Fruit fly (Drosophila melanogaster) whole organism, prepupa: ENCODE results near the gene CG7275.

Experiments used
- Blimp-1 ChIP-seq: fragments of 200-800 bp; sonication (Bioruptor generic); optimal IDR thresholded peaks from 3 replicates; lab custom pipeline; 2017; ENCODE audit warnings: missing biosample characterization, missing genetic modification characterization, mild to moderate bottlenecking, moderate library complexity, missing genetic modification reagents
- CG10631 ChIP-seq: fragments of 200-800 bp; sonication (Bioruptor generic); optimal IDR thresholded peaks from 2 replicates; lab custom pipeline; 2016; ENCODE audit warnings: missing biosample characterization, missing genetic modification characterization
- CG10669 ChIP-seq: fragments of 200-800 bp; sonication (Bioruptor generic); optimal IDR thresholded peaks from 3 replicates; lab custom pipeline; 2018; ENCODE audit warnings: missing biosample characterization, mild to moderate bottlenecking, missing genetic modification characterization, moderate library complexity
- CG11762 ChIP-seq: fragments of 200-800 bp; sonication (Bioruptor generic); optimal IDR thresholded peaks from 3 replicates; lab custom pipeline; 2016; ENCODE audit warnings: missing biosample characterization, missing genetic modification characterization; ENCODE audit not compliant: insufficient read depth
- CG15336 ChIP-seq: fragments of 200-800 bp; sonication (Bioruptor generic); IDR thresholded peaks from 2 replicates; pipeline ENCODE4 v1.3.6; 2022; ENCODE audit warnings: missing biosample characterization, missing genetic modification characterization
- CG1621 ChIP-seq: fragments of 200-800 bp; sonication (Bioruptor generic); optimal IDR thresholded peaks from 3 replicates; lab custom pipeline; 2018; ENCODE audit warnings: missing biosample characterization, mild to moderate bottlenecking, missing genetic modification characterization
- CG16779 ChIP-seq: fragments of 200-800 bp; sonication (Bioruptor generic); optimal IDR thresholded peaks from 3 replicates; lab custom pipeline; 2017; ENCODE audit warnings: missing biosample characterization, mild to moderate bottlenecking, missing genetic modification characterization
- CG3032 ChIP-seq: fragments of 200-800 bp; optimal IDR thresholded peaks from 2 replicates; lab custom pipeline; 2019; ENCODE audit warnings: missing biosample characterization, mild to moderate bottlenecking, missing genetic modification characterization, moderate library complexity
- CG4318 ChIP-seq: fragments of 200-800 bp; sonication (Bioruptor generic); optimal IDR thresholded peaks from 3 replicates; lab custom pipeline; 2017; ENCODE audit warnings: missing biosample characterization, mild to moderate bottlenecking, missing genetic modification characterization
- CG6163 ChIP-seq: fragments of 200-800 bp; sonication (Bioruptor generic); IDR thresholded peaks from 3 replicates; pipeline ENCODE4 v1.3.6; 2022; ENCODE audit warnings: missing biosample characterization, missing genetic modification characterization
- CG6276 ChIP-seq: fragments of 200-800 bp; sonication (Bioruptor generic); optimal IDR thresholded peaks from 2 replicates; lab custom pipeline; 2017; ENCODE audit warnings: missing biosample characterization, mild to moderate bottlenecking, missing genetic modification characterization
- CG6792 ChIP-seq: fragments of 200-800 bp; sonication (Bioruptor generic); optimal IDR thresholded peaks from 3 replicates; lab custom pipeline; 2016; ENCODE audit warnings: missing biosample characterization, missing genetic modification characterization
- CG6808 ChIP-seq: fragments of 200-800 bp; sonication (Bioruptor generic); optimal IDR thresholded peaks from 3 replicates; lab custom pipeline; 2017; ENCODE audit warnings: missing biosample characterization, missing genetic modification characterization, mild to moderate bottlenecking, moderate library complexity, missing genetic modification reagents
- CG6854 ChIP-seq: fragments of 200-800 bp; sonication (Bioruptor generic); optimal IDR thresholded peaks from 2 replicates; lab custom pipeline; 2017; ENCODE audit warnings: missing biosample characterization, mild to moderate bottlenecking, missing genetic modification characterization
- CG8319 ChIP-seq: fragments of 200-800 bp; sonication (Bioruptor generic); optimal IDR thresholded peaks from 3 replicates; lab custom pipeline; 2016; ENCODE audit warnings: missing biosample characterization, missing genetic modification characterization
- CG8632 ChIP-seq: fragments of 200-800 bp; sonication (Bioruptor generic); optimal IDR thresholded peaks from 3 replicates; lab custom pipeline; 2016; ENCODE audit warnings: missing biosample characterization, missing genetic modification characterization
- CG9139 ChIP-seq: fragments of 200-800 bp; sonication (Bioruptor generic); optimal IDR thresholded peaks from 3 replicates; lab custom pipeline; 2017; ENCODE audit warnings: missing biosample characterization, mild to moderate bottlenecking, missing genetic modification characterization
- Eip78C ChIP-seq: fragments of 200-800 bp; sonication (Bioruptor generic); peaks from one replicate; lab custom pipeline; 2016; ENCODE audit warnings: missing biosample characterization, missing genetic modification characterization
- Ets21C ChIP-seq: fragments of 200-800 bp; sonication (Bioruptor generic); optimal IDR thresholded peaks from 3 replicates; lab custom pipeline; 2016; ENCODE audit warnings: missing biosample characterization, missing genetic modification characterization
- Ets96B ChIP-seq: fragments of 200-800 bp; optimal IDR thresholded peaks from 2 replicates; lab custom pipeline; 2019; ENCODE audit warnings: missing biosample characterization, mild to moderate bottlenecking, missing genetic modification characterization, moderate library complexity
- Hr38 ChIP-seq: sonication (Bioruptor generic); optimal IDR thresholded peaks from 2 replicates; lab custom pipeline; 2016; ENCODE audit warnings: missing biosample characterization, missing genetic modification characterization
- Hr39 ChIP-seq: fragments of 200-800 bp; sonication (Bioruptor generic); optimal IDR thresholded peaks from 2 replicates; lab custom pipeline; 2016; ENCODE audit warnings: missing biosample characterization, missing genetic modification characterization
- Hr4 ChIP-seq: fragments of 200-800 bp; sonication (Bioruptor generic); optimal IDR thresholded peaks from 3 replicates; lab custom pipeline; 2016; ENCODE audit warnings: missing biosample characterization, missing genetic modification characterization
- Lpt ChIP-seq: fragments of 200-800 bp; sonication (Bioruptor generic); optimal IDR thresholded peaks from 3 replicates; lab custom pipeline; 2016; ENCODE audit warnings: missing biosample characterization, missing genetic modification characterization
- Met ChIP-seq: fragments of 200-800 bp; sonication (Bioruptor generic); optimal IDR thresholded peaks from 3 replicates; lab custom pipeline; 2016; ENCODE audit warnings: missing biosample characterization, missing genetic modification characterization
- OdsH ChIP-seq: fragments of 200-800 bp; sonication (Bioruptor generic); optimal IDR thresholded peaks from 3 replicates; lab custom pipeline; 2016; ENCODE audit warnings: missing biosample characterization, missing genetic modification characterization
- Smox ChIP-seq: fragments of 200-800 bp; sonication (Bioruptor generic); optimal IDR thresholded peaks from 3 replicates; lab custom pipeline; 2016; ENCODE audit warnings: missing biosample characterization, missing genetic modification characterization
- Sox14 ChIP-seq: fragments of 200-800 bp; sonication (Bioruptor generic); optimal IDR thresholded peaks from 3 replicates; lab custom pipeline; 2016; ENCODE audit warnings: missing biosample characterization, missing genetic modification characterization
- Sox15 ChIP-seq: fragments of 200-800 bp; sonication (Bioruptor generic); optimal IDR thresholded peaks from 3 replicates; lab custom pipeline; 2016; ENCODE audit warnings: missing biosample characterization, missing genetic modification characterization
- achi ChIP-seq: fragments of 200-800 bp; sonication (Bioruptor generic); optimal IDR thresholded peaks from 3 replicates; lab custom pipeline; 2016; ENCODE audit warnings: missing biosample characterization, missing genetic modification characterization
- acj6 ChIP-seq: fragments of 200-800 bp; sonication (Bioruptor generic); optimal IDR thresholded peaks from 3 replicates; lab custom pipeline; 2016; ENCODE audit warnings: missing biosample characterization, missing genetic modification characterization
- cyc ChIP-seq: fragments of 200-800 bp; sonication (Bioruptor generic); optimal IDR thresholded peaks from 3 replicates; lab custom pipeline; 2016; ENCODE audit warnings: missing biosample characterization, missing genetic modification characterization
- dac ChIP-seq: fragments of 200-800 bp; sonication (Bioruptor generic); optimal IDR thresholded peaks from 2 replicates; lab custom pipeline; 2017; ENCODE audit warnings: missing biosample characterization, mild to moderate bottlenecking, missing genetic modification characterization
- eg ChIP-seq: fragments of 200-800 bp; sonication (Bioruptor generic); IDR thresholded peaks from 3 replicates; pipeline ENCODE4 v1.3.6; 2022; ENCODE audit warnings: missing biosample characterization, missing genetic modification characterization
- fd85E ChIP-seq: fragments of 200-800 bp; sonication (Bioruptor generic); optimal IDR thresholded peaks from 3 replicates; lab custom pipeline; 2016; ENCODE audit warnings: missing biosample characterization, missing genetic modification characterization
- net ChIP-seq: fragments of 200-800 bp; sonication (Bioruptor generic); optimal IDR thresholded peaks from 3 replicates; lab custom pipeline; 2016; ENCODE audit warnings: missing biosample characterization, missing genetic modification characterization
- pdm3 ChIP-seq: fragments of 200-800 bp; sonication (Bioruptor generic); optimal IDR thresholded peaks from 3 replicates; lab custom pipeline; 2016; ENCODE audit warnings: missing biosample characterization, missing genetic modification characterization
- spab ChIP-seq: fragments of 200-800 bp; sonication (Bioruptor generic); optimal IDR thresholded peaks from 2 replicates; lab custom pipeline; 2017; ENCODE audit warnings: missing biosample characterization, mild to moderate bottlenecking, missing genetic modification characterization, missing genetic modification reagents
- ss ChIP-seq, 2 experiments: fragments of 200-800 bp; sonication (Bioruptor generic); optimal IDR thresholded peaks; 2 replicates in 1 of 2; 3 replicates in 1 of 2; lab custom pipeline; 2017 to 2018; ENCODE audit warnings: mild to moderate bottlenecking in 2 of 2, missing biosample characterization in 2 of 2, missing genetic modification characterization in 2 of 2, moderate library complexity in 1 of 2
- svp ChIP-seq: fragments of 200-800 bp; sonication (Bioruptor generic); peaks from one replicate; lab custom pipeline; 2016; ENCODE audit warnings: missing biosample characterization, missing genetic modification characterization
- topi ChIP-seq: fragments of 200-800 bp; sonication (Bioruptor generic); optimal IDR thresholded peaks from 3 replicates; lab custom pipeline; 2016; ENCODE audit warnings: missing biosample characterization, missing genetic modification characterization
- vri ChIP-seq: fragments of 200-800 bp; sonication (Bioruptor generic); optimal IDR thresholded peaks from 3 replicates; lab custom pipeline; 2016; ENCODE audit warnings: missing biosample characterization, mild to moderate bottlenecking, missing genetic modification characterization

Gene CG7275

DNA sequence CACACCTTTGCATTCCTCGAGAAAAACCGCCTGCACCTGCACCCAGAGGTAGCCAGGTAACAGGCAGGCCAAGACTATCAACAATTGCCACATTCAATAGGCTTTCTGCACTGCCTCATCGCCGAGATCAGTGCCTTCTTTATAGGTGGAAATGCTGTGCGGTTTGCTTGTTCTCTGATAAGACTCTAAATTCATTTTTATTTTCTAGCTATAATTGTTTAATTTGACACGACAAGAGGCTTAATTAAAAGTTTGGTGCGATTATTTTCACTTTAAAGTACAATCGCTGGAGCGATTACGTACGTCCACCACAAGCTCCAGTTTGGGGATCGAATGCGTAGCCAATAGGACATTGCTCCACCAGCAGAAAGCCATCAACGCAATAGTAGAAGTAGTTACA lies 28.7 kb downstream of the CG7275 start, which contains the start of gene CG42729:
Gene CG42729, minus strand, starts transcription at position 101 of the 400 bp plus-strand sequence.
- no peak for TF ChIP-seq Met (GFP tag; lab: Kevin White, UChicago)
- no peak for TF ChIP-seq CG16779 (tag; lab: Kevin White, UChicago)
- TF ChIP-seq CG3032 (tag; lab: Kevin White, UChicago), result no peak
- no peak for TF ChIP-seq CG8632
- no peak for TF ChIP-seq Ets96B (tag; lab: Kevin White, UChicago)
- TF ChIP-seq net, result no peak
- no peak for TF ChIP-seq CG6854 (GFP tag; lab: Kevin White, UChicago)
- TF ChIP-seq eg, result no peak
- no peak for TF ChIP-seq CG10669 (GFP tag; lab: Kevin White, UChicago)
- TF ChIP-seq svp, result no peak
- TF ChIP-seq Blimp-1, result no peak
- no peak for TF ChIP-seq CG6792 (GFP tag; lab: Kevin White, UChicago)
- no peak for TF ChIP-seq Ets21C (GFP tag; lab: Kevin White, UChicago)
- TF ChIP-seq topi, result no peak
- no peak for TF ChIP-seq ss (GFP tag; optimal IDR thresholded peaks at IDR 0.05; lab: Kevin White, UChicago)
- TF ChIP-seq vri (GFP tag; lab: Kevin White, UChicago), result no peak
- no peak for TF ChIP-seq CG4318
- no peak for TF ChIP-seq OdsH

dm6 chr3L:15528096-15528495 lies 29.3 kb downstream of the CG7275 start, which contains the start of gene CG42728:
Gene CG42728 (minus strand): TSS chr3L:15528196.
- TF ChIP-seq Hr38 (GFP tag; lab: Kevin White, UChicago), result no peak
- TF ChIP-seq fd85E, result no peak
- TF ChIP-seq cyc (GFP tag; lab: Kevin White, UChicago), result no peak
- TF ChIP-seq Ets96B (tag; lab: Kevin White, UChicago), result no peak
- no peak for TF ChIP-seq achi (GFP tag; lab: Kevin White, UChicago)
- no peak for TF ChIP-seq CG10631
- no peak for TF ChIP-seq svp
- no peak for TF ChIP-seq spab (GFP tag; lab: Kevin White, UChicago)
- TF ChIP-seq CG8319 (GFP tag; lab: Kevin White, UChicago), result no peak
- TF ChIP-seq pdm3 (GFP tag; lab: Kevin White, UChicago), result no peak
- no peak for TF ChIP-seq CG3032 (tag; lab: Kevin White, UChicago)
- no peak for TF ChIP-seq CG1621 (tag; lab: Kevin White, UChicago)
- no peak for TF ChIP-seq CG6276 (GFP tag; lab: Kevin White, UChicago)
- no peak for TF ChIP-seq CG15336 (GFP tag; lab: Robert Waterston, UW)
- TF ChIP-seq CG9139 (GFP tag; lab: Kevin White, UChicago), result no peak
- TF ChIP-seq, all 60 proteins: peak for 0

dm6 chr3L:15529143-15529542 lies 30.4 kb downstream of the CG7275 start, which contains the start of gene obst-H:
Gene obst-H (minus strand): TSS chr3L:15529243.
- no peak for TF ChIP-seq Smox (GFP tag; lab: Kevin White, UChicago)
- no peak for TF ChIP-seq Hr39 (GFP tag; lab: Kevin White, UChicago)
- no peak for TF ChIP-seq CG16779 (tag; lab: Kevin White, UChicago)
- no peak for TF ChIP-seq acj6 (GFP tag; lab: Kevin White, UChicago)
- TF ChIP-seq Sox15 (GFP tag; lab: Kevin White, UChicago), result no peak
- no peak for TF ChIP-seq CG11762 (GFP tag; lab: Kevin White, UChicago)
- TF ChIP-seq vri (GFP tag; lab: Kevin White, UChicago), result no peak
- TF ChIP-seq cyc (GFP tag; lab: Kevin White, UChicago), result no peak
- no peak for TF ChIP-seq Hr38 (GFP tag; lab: Kevin White, UChicago)
- no peak for TF ChIP-seq dac (GFP tag; lab: Kevin White, UChicago)
- no peak for TF ChIP-seq Eip78C (GFP tag; lab: Kevin White, UChicago)
- TF ChIP-seq Lpt (GFP tag; lab: Kevin White, UChicago), result no peak
- TF ChIP-seq Sox14, result no peak
- no peak for TF ChIP-seq CG6163
- TF ChIP-seq fd85E, result no peak
- no peak for TF ChIP-seq Met (GFP tag; lab: Kevin White, UChicago)
- TF ChIP-seq Hr4, result no peak
- TF ChIP-seq CG6808 (GFP tag; lab: Kevin White, UChicago), result no peak
- TF ChIP-seq, all 60 proteins: peak for 0
